Fruit fly (Drosophila melanogaster) whole organism: ENCODE measurements around the gene RhoGAP19D.

Experiments used
- CG8478 ChIP-seq: fragments of >200 bp; optimal IDR thresholded peaks from 2 replicates; lab custom pipeline; 2018; ENCODE audit warnings: inconsistent platforms
- Dll ChIP-seq: fragments of >200 bp; optimal IDR thresholded peaks from 2 replicates; lab custom pipeline; 2017
- EcR ChIP-seq, 2 experiments: fragments of >200 bp; optimal IDR thresholded peaks; 2 replicates each; lab custom pipeline; 2017; ENCODE audit warnings: missing biosample characterization in 2 of 2, missing genetic modification characterization in 2 of 2, missing genetic modification reagents in 2 of 2
- pan ChIP-seq: fragments of >200 bp; optimal IDR thresholded peaks from 2 replicates; lab custom pipeline; 2017
- psq ChIP-seq: fragments of >200 bp; optimal IDR thresholded peaks from 2 replicates; lab custom pipeline; 2017
- usp ChIP-seq: fragments of >200 bp; optimal IDR thresholded peaks from 2 replicates; lab custom pipeline; 2017; ENCODE audit warnings: missing biosample characterization, missing genetic modification characterization, mixed read lengths

DNA sequence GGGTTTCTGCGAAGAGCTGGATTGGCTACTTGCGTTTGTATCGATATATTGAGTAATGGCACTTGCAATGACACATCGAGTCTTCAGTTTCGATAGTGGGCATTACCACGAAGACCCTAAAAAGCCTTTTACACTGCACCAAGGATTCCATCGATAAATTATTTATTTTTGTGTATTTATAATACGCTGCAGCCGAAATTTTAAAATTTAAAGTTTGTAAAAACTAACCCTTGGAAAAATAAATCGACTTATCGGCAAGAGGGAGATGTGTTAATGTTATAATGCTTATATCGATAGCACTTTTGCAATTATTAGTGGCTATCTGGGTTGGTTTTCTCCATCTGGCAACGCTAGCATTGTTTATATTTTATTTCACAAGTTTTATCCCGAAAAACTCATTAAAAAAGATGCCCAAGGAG, 86.7 kb downstream of the RhoGAP19D start, which contains the start of the genes Pp4-19C and cactin:
- TF ChIP-seq CG8478 (lab: Kevin White, UChicago) (no peak), pan (lab: Kevin White, UChicago) (no peak), psq (lab: Kevin White, UChicago) (no peak), Dll (lab: Kevin White, UChicago) (no peak), usp (GFP tag; lab: Kevin White, UChicago) (no peak), EcR (GFP tag; optimal IDR thresholded peaks at IDR 0.05; lab: Kevin White, UChicago) (no peak)
